Fruit fly (Drosophila melanogaster) whole organism, prepupa: Measurements from ENCODE around the gene CG7582.

ENCODE experiments used
- CG10631 ChIP-seq: fragments of 200-800 bp; sonication (Bioruptor generic); optimal IDR thresholded peaks from 2 replicates; lab custom pipeline; 2016; ENCODE audit warnings: missing biosample characterization, missing genetic modification characterization
- CG10669 ChIP-seq: fragments of 200-800 bp; sonication (Bioruptor generic); optimal IDR thresholded peaks from 3 replicates; lab custom pipeline; 2018; ENCODE audit warnings: missing biosample characterization, mild to moderate bottlenecking, missing genetic modification characterization, moderate library complexity
- CG11762 ChIP-seq: fragments of 200-800 bp; sonication (Bioruptor generic); optimal IDR thresholded peaks from 3 replicates; lab custom pipeline; 2016; ENCODE audit warnings: missing biosample characterization, missing genetic modification characterization; ENCODE audit not compliant: insufficient read depth
- CG11902 ChIP-seq: fragments of 200-800 bp; sonication (Bioruptor generic); optimal IDR thresholded peaks from 3 replicates; lab custom pipeline; 2016; ENCODE audit warnings: missing biosample characterization, missing genetic modification characterization
- CG15336 ChIP-seq: fragments of 200-800 bp; sonication (Bioruptor generic); IDR thresholded peaks from 2 replicates; pipeline ENCODE4 v1.3.6; 2022; ENCODE audit warnings: missing biosample characterization, missing genetic modification characterization
- CG3032 ChIP-seq: fragments of 200-800 bp; optimal IDR thresholded peaks from 2 replicates; lab custom pipeline; 2019; ENCODE audit warnings: missing biosample characterization, mild to moderate bottlenecking, missing genetic modification characterization, moderate library complexity
- CG3919 ChIP-seq: fragments of 200-800 bp; sonication (Bioruptor generic); optimal IDR thresholded peaks from 3 replicates; lab custom pipeline; 2016; ENCODE audit warnings: missing biosample characterization, missing genetic modification characterization
- CG4318 ChIP-seq: fragments of 200-800 bp; sonication (Bioruptor generic); optimal IDR thresholded peaks from 3 replicates; lab custom pipeline; 2017; ENCODE audit warnings: missing biosample characterization, mild to moderate bottlenecking, missing genetic modification characterization
- CG6163 ChIP-seq: fragments of 200-800 bp; sonication (Bioruptor generic); IDR thresholded peaks from 3 replicates; pipeline ENCODE4 v1.3.6; 2022; ENCODE audit warnings: missing biosample characterization, missing genetic modification characterization
- CG6276 ChIP-seq: fragments of 200-800 bp; sonication (Bioruptor generic); optimal IDR thresholded peaks from 2 replicates; lab custom pipeline; 2017; ENCODE audit warnings: missing biosample characterization, mild to moderate bottlenecking, missing genetic modification characterization
- CG6792 ChIP-seq: fragments of 200-800 bp; sonication (Bioruptor generic); optimal IDR thresholded peaks from 3 replicates; lab custom pipeline; 2016; ENCODE audit warnings: missing biosample characterization, missing genetic modification characterization
- CG6808 ChIP-seq: fragments of 200-800 bp; sonication (Bioruptor generic); optimal IDR thresholded peaks from 3 replicates; lab custom pipeline; 2017; ENCODE audit warnings: missing biosample characterization, missing genetic modification characterization, mild to moderate bottlenecking, moderate library complexity, missing genetic modification reagents
- CG7368 ChIP-seq: fragments of 200-800 bp; sonication (Bioruptor generic); optimal IDR thresholded peaks from 3 replicates; lab custom pipeline; 2016; ENCODE audit warnings: missing biosample characterization, missing genetic modification characterization
- CG8319 ChIP-seq: fragments of 200-800 bp; sonication (Bioruptor generic); optimal IDR thresholded peaks from 3 replicates; lab custom pipeline; 2016; ENCODE audit warnings: missing biosample characterization, missing genetic modification characterization
- CG9139 ChIP-seq: fragments of 200-800 bp; sonication (Bioruptor generic); optimal IDR thresholded peaks from 3 replicates; lab custom pipeline; 2017; ENCODE audit warnings: missing biosample characterization, mild to moderate bottlenecking, missing genetic modification characterization
- Eip75B ChIP-seq: fragments of 200-800 bp; sonication (Bioruptor generic); optimal IDR thresholded peaks from 3 replicates; lab custom pipeline; 2016; ENCODE audit warnings: missing biosample characterization, missing genetic modification characterization
- Eip78C ChIP-seq: fragments of 200-800 bp; sonication (Bioruptor generic); peaks from one replicate; lab custom pipeline; 2016; ENCODE audit warnings: missing biosample characterization, missing genetic modification characterization
- Eip93F ChIP-seq: fragments of 200-800 bp; sonication (Bioruptor generic); optimal IDR thresholded peaks from 2 replicates; lab custom pipeline; 2016; ENCODE audit warnings: missing biosample characterization, mild to moderate bottlenecking, missing genetic modification characterization
- Ets96B ChIP-seq: fragments of 200-800 bp; optimal IDR thresholded peaks from 2 replicates; lab custom pipeline; 2019; ENCODE audit warnings: missing biosample characterization, mild to moderate bottlenecking, missing genetic modification characterization, moderate library complexity
- Hr39 ChIP-seq: fragments of 200-800 bp; sonication (Bioruptor generic); optimal IDR thresholded peaks from 2 replicates; lab custom pipeline; 2016; ENCODE audit warnings: missing biosample characterization, missing genetic modification characterization
- Lpt ChIP-seq: fragments of 200-800 bp; sonication (Bioruptor generic); optimal IDR thresholded peaks from 3 replicates; lab custom pipeline; 2016; ENCODE audit warnings: missing biosample characterization, missing genetic modification characterization
- Met ChIP-seq: fragments of 200-800 bp; sonication (Bioruptor generic); optimal IDR thresholded peaks from 3 replicates; lab custom pipeline; 2016; ENCODE audit warnings: missing biosample characterization, missing genetic modification characterization
- OdsH ChIP-seq: fragments of 200-800 bp; sonication (Bioruptor generic); optimal IDR thresholded peaks from 3 replicates; lab custom pipeline; 2016; ENCODE audit warnings: missing biosample characterization, missing genetic modification characterization
- Smox ChIP-seq: fragments of 200-800 bp; sonication (Bioruptor generic); optimal IDR thresholded peaks from 3 replicates; lab custom pipeline; 2016; ENCODE audit warnings: missing biosample characterization, missing genetic modification characterization
- Sox15 ChIP-seq: fragments of 200-800 bp; sonication (Bioruptor generic); optimal IDR thresholded peaks from 3 replicates; lab custom pipeline; 2016; ENCODE audit warnings: missing biosample characterization, missing genetic modification characterization
- achi ChIP-seq: fragments of 200-800 bp; sonication (Bioruptor generic); optimal IDR thresholded peaks from 3 replicates; lab custom pipeline; 2016; ENCODE audit warnings: missing biosample characterization, missing genetic modification characterization
- acj6 ChIP-seq: fragments of 200-800 bp; sonication (Bioruptor generic); optimal IDR thresholded peaks from 3 replicates; lab custom pipeline; 2016; ENCODE audit warnings: missing biosample characterization, missing genetic modification characterization
- cyc ChIP-seq: fragments of 200-800 bp; sonication (Bioruptor generic); optimal IDR thresholded peaks from 3 replicates; lab custom pipeline; 2016; ENCODE audit warnings: missing biosample characterization, missing genetic modification characterization
- dac ChIP-seq: fragments of 200-800 bp; sonication (Bioruptor generic); optimal IDR thresholded peaks from 2 replicates; lab custom pipeline; 2017; ENCODE audit warnings: missing biosample characterization, mild to moderate bottlenecking, missing genetic modification characterization
- eg ChIP-seq: fragments of 200-800 bp; sonication (Bioruptor generic); IDR thresholded peaks from 3 replicates; pipeline ENCODE4 v1.3.6; 2022; ENCODE audit warnings: missing biosample characterization, missing genetic modification characterization
- esn ChIP-seq: fragments of 200-800 bp; sonication (Bioruptor generic); optimal IDR thresholded peaks from 2 replicates; lab custom pipeline; 2016; ENCODE audit warnings: missing biosample characterization, mild to moderate bottlenecking, missing genetic modification characterization, moderate library complexity
- fd59A ChIP-seq: fragments of 200-800 bp; sonication (Bioruptor generic); optimal IDR thresholded peaks from 2 replicates; lab custom pipeline; 2017; ENCODE audit warnings: missing biosample characterization, mild to moderate bottlenecking, missing genetic modification characterization, missing genetic modification reagents
- fd85E ChIP-seq: fragments of 200-800 bp; sonication (Bioruptor generic); optimal IDR thresholded peaks from 3 replicates; lab custom pipeline; 2016; ENCODE audit warnings: missing biosample characterization, missing genetic modification characterization
- net ChIP-seq: fragments of 200-800 bp; sonication (Bioruptor generic); optimal IDR thresholded peaks from 3 replicates; lab custom pipeline; 2016; ENCODE audit warnings: missing biosample characterization, missing genetic modification characterization
- pdm3 ChIP-seq: fragments of 200-800 bp; sonication (Bioruptor generic); optimal IDR thresholded peaks from 3 replicates; lab custom pipeline; 2016; ENCODE audit warnings: missing biosample characterization, missing genetic modification characterization
- salr ChIP-seq, 2 experiments: fragments of 200-800 bp; sonication (Bioruptor generic); optimal IDR thresholded peaks; 3 replicates each; lab custom pipeline; 2016 to 2018; ENCODE audit warnings: missing biosample characterization in 2 of 2, missing genetic modification characterization in 2 of 2, mild to moderate bottlenecking in 1 of 2
- ss ChIP-seq, 2 experiments: fragments of 200-800 bp; sonication (Bioruptor generic); optimal IDR thresholded peaks; 2 replicates in 1 of 2; 3 replicates in 1 of 2; lab custom pipeline; 2017 to 2018; ENCODE audit warnings: mild to moderate bottlenecking in 2 of 2, missing biosample characterization in 2 of 2, missing genetic modification characterization in 2 of 2, moderate library complexity in 1 of 2
- svp ChIP-seq: fragments of 200-800 bp; sonication (Bioruptor generic); peaks from one replicate; lab custom pipeline; 2016; ENCODE audit warnings: missing biosample characterization, missing genetic modification characterization
- topi ChIP-seq: fragments of 200-800 bp; sonication (Bioruptor generic); optimal IDR thresholded peaks from 3 replicates; lab custom pipeline; 2016; ENCODE audit warnings: missing biosample characterization, missing genetic modification characterization
- vri ChIP-seq: fragments of 200-800 bp; sonication (Bioruptor generic); optimal IDR thresholded peaks from 3 replicates; lab custom pipeline; 2016; ENCODE audit warnings: missing biosample characterization, mild to moderate bottlenecking, missing genetic modification characterization

Gene CG7582

DNA sequence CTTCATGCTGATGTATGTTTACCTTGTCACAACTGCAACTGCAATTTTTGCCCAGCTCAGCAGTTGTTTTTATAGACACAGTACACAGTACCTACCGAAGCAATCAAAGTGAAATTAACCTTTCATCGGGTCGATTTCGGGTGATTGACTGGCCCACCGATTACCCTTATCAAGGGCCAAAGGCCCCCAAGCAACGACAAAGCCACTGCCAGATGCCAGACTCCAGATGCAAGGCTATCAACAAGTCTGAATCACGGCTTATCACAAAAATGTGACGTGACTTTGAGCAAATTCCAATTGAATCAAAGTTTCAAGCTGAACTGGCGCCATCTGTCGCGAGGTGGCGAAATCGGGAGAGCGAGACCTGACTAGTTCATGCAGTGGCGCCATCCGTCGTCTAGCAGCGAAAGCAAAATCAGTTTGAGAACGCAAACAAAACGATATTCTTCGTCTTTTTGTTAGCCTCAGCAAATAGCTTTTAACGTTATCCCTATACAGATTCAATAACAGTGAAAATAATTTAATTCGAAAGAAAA, 34.8 kb upstream of the CG7582 start, which contains the start of gene Obp99b (continued):
- TF ChIP-seq topi (GFP tag; lab: Kevin White, UChicago) (peak; percentile 66), Met (GFP tag; lab: Kevin White, UChicago) (peak; percentile 77), CG15336 (GFP tag; lab: Robert Waterston, UW) (peak; percentile 50), Eip93F (GFP tag; lab: Kevin White, UChicago) (no peak), CG10631 (no peak), Smox (GFP tag; lab: Kevin White, UChicago) (peak; percentile 39), CG3032 (peak; percentile 55), pdm3 (GFP tag; lab: Kevin White, UChicago) (peak; percentile 79), Eip75B (peak; percentile 78), dac (GFP tag; lab: Kevin White, UChicago) (peak; percentile 86), cyc (GFP tag; lab: Kevin White, UChicago) (peak; percentile 61), Sox15 (GFP tag; lab: Kevin White, UChicago) (no peak), ss (GFP tag; optimal IDR thresholded peaks at IDR 0.05; lab: Kevin White, UChicago) (peak; percentile 51 to 80), CG7368 (GFP tag; lab: Kevin White, UChicago) (peak; percentile 78), svp (GFP tag; lab: Kevin White, UChicago) (peak; percentile 100), fd85E (GFP tag; lab: Kevin White, UChicago) (no peak), Ets96B (peak; percentile 50), CG10669 (GFP tag; lab: Kevin White, UChicago) (peak; percentile 68), CG8319 (GFP tag; lab: Kevin White, UChicago) (peak; percentile 60), CG4318 (GFP tag; lab: Kevin White, UChicago) (peak; percentile 5), CG6808 (GFP tag; lab: Kevin White, UChicago) (peak; percentile 68), CG6276 (GFP tag; lab: Kevin White, UChicago) (peak; percentile 48), CG11762 (peak; percentile 37), achi (GFP tag; lab: Kevin White, UChicago) (peak; percentile 67), Lpt (GFP tag; lab: Kevin White, UChicago) (peak; percentile 41), net (GFP tag; lab: Kevin White, UChicago) (peak; percentile 80), vri (GFP tag; lab: Kevin White, UChicago) (peak; percentile 53)

DNA sequence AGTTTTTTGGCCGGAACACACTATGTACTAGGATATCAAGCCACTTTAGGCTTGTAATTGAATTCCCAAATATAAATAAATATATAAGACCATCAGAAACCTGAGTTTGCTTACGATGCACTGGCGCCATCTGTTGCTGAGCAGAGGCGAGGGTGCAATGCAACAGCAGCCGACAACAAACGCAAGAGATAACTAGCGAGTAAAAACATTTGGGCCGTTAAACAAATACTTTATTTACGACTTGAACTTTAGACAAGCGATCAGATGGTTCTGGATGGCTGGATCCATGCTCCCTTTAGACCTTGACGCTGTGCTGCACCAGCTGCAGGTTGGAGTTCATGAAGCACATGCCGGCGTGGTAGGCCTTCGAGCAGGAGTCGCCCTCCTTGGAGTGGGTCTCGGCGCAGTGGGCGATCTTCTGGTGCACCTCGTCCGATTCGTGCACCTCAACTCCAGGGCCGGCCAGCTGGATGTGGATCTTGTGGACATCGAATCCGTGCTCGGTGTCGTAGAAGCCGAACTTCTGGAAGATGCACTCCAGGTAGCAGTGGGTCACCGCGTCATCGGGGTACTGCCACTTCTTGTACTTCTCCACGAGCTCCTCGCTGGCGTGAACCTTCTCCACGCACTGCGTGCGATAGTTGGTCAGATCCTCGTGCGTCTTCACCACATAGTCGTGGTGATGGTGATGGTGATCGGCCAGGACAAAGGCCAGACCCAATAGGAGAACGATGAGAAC, 34.1 kb upstream of the CG7582 start:
- TF ChIP-seq CG3919 (GFP tag; lab: Kevin White, UChicago) (peak; percentile 5), OdsH (GFP tag; lab: Kevin White, UChicago) (peak; percentile 6), svp (GFP tag; lab: Kevin White, UChicago) (no peak), CG6276 (GFP tag; lab: Kevin White, UChicago) (no peak), Eip78C (peak; percentile 36), fd85E (GFP tag; lab: Kevin White, UChicago) (no peak), CG11902 (GFP tag; lab: Kevin White, UChicago) (no peak)

DNA sequence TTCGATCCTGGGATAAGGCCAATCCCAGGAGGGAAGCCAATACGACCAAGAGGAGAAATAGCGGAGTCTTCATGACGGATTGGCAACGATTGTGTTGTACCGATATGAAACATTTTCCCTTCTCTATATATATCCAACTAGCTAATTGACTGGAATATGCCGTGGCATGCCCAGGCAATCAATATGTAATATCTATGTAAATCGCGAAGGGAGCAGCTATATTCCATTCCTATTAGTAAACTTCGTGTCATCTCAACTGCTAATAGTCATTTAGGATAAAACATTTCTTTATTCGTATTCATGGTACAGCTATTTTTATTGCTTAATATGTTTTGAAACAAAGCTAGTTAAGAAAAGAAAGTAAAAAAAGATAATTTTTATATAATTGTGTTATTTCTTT, 33.2 kb upstream of the CG7582 start, which contains the start of gene Dup99B:
Gene Dup99B (minus strand): TSS at position 101 of the 400 bp plus-strand sequence.
- TF ChIP-seq acj6 (GFP tag; lab: Kevin White, UChicago) (no peak), esn (GFP tag; lab: Kevin White, UChicago) (no peak), CG6276 (GFP tag; lab: Kevin White, UChicago) (no peak), CG6163 (GFP tag; lab: Robert Waterston, UW) (no peak), CG7368 (GFP tag; lab: Kevin White, UChicago) (no peak), fd59A (GFP tag; lab: Kevin White, UChicago) (no peak), Eip78C (no peak), eg (GFP tag; lab: Robert Waterston, UW) (no peak), Eip75B (no peak), CG11762 (no peak), Hr39 (GFP tag; lab: Kevin White, UChicago) (no peak), CG6792 (GFP tag; lab: Kevin White, UChicago) (no peak), salr (GFP tag; optimal IDR thresholded peaks at IDR 0.05; lab: Kevin White, UChicago) (no peak), CG10669 (GFP tag; lab: Kevin White, UChicago) (no peak), pdm3 (GFP tag; lab: Kevin White, UChicago) (no peak), CG9139 (no peak), dac (GFP tag; lab: Kevin White, UChicago) (no peak)
- TF ChIP-seq, all 60 proteins: peak for 0
